Fruit fly (Drosophila melanogaster) whole organism, wandering third instar larva: ENCODE results near the gene Setd3.

Experiments
- Abd-B ChIP-seq: fragments of >200 bp; optimal IDR thresholded peaks from 2 replicates; lab custom pipeline; 2017; ENCODE audit warnings: missing biosample characterization, missing genetic modification characterization
- Hnf4 ChIP-seq: fragments of 200-800 bp; sonication (Bioruptor generic); optimal IDR thresholded peaks from 2 replicates; lab custom pipeline; 2016; ENCODE audit warnings: missing biosample characterization, mild to moderate bottlenecking, missing genetic modification characterization
- Mio ChIP-seq: sonication (Bioruptor generic); optimal IDR thresholded peaks from 2 replicates; lab custom pipeline; 2016; ENCODE audit warnings: missing biosample characterization, missing genetic modification characterization
- Myc ChIP-seq: fragments of >200 bp; optimal IDR thresholded peaks from 2 replicates; lab custom pipeline; 2017
- brk ChIP-seq: fragments of 200-800 bp; sonication (Bioruptor generic); optimal IDR thresholded peaks from 2 replicates; lab custom pipeline; 2016; ENCODE audit warnings: missing biosample characterization, mild to moderate bottlenecking, missing genetic modification characterization
- dsf ChIP-seq: sonication (Bioruptor generic); optimal IDR thresholded peaks from 2 replicates; lab custom pipeline; 2016; ENCODE audit warnings: missing biosample characterization, missing genetic modification characterization, borderline replicate concordance
- h ChIP-seq: fragments of 200-800 bp; sonication (Bioruptor generic); optimal IDR thresholded peaks from 3 replicates; lab custom pipeline; 2016; ENCODE audit warnings: missing biosample characterization, mild to moderate bottlenecking, missing genetic modification characterization
- jim ChIP-seq: fragments of 175-275, 200-325 bp; sonication (Bioruptor generic); optimal IDR thresholded peaks from 2 replicates; lab custom pipeline; 2016; ENCODE audit warnings: missing biosample characterization, mild to moderate bottlenecking, missing genetic modification characterization
- psq ChIP-seq: fragments of 200-800 bp; sonication (Bioruptor generic); optimal IDR thresholded peaks from 3 replicates; lab custom pipeline; 2017; ENCODE audit warnings: missing biosample characterization, mild to moderate bottlenecking, missing genetic modification characterization, moderate library complexity

- TF ChIP-seq Myc (lab: Kevin White, UChicago): no peak
- no peak for TF ChIP-seq dsf
- TF ChIP-seq psq (GFP tag; lab: Kevin White, UChicago): no peak
- no peak for TF ChIP-seq Abd-B (GFP tag; lab: Kevin White, UChicago)
- no peak for TF ChIP-seq brk (GFP tag; lab: Kevin White, UChicago)
- TF ChIP-seq Mio: no peak
- no peak for TF ChIP-seq Hnf4 (GFP tag; lab: Kevin White, UChicago)
- no peak for TF ChIP-seq jim (GFP tag; lab: Kevin White, UChicago)
- no peak for TF ChIP-seq h (GFP tag; lab: Kevin White, UChicago)
Observed at dm6 chrX:6988082-6988481, 19.5 kb upstream of the Setd3 start.
